Worm (Caenorhabditis elegans) whole organism, L2 larva: Measurements from ENCODE around the gene srr-9.
A peak's percentile ranks its signal among the peaks of the same experiment; 100 is the strongest.

Experiments used
- F13H6.1 ChIP-seq: sonication (generic microtip); optimal IDR thresholded peaks from 2 replicates; lab custom pipeline; 2016; ENCODE audit warnings: missing genetic modification characterization, missing compliant biosample characterization
- R02D3.7 ChIP-seq: fragments of 150-350 bp; optimal IDR thresholded peaks from 2 replicates; lab custom pipeline; 2014; ENCODE audit warnings: missing biosample characterization, missing genetic modification characterization
- Y55F3AM.14 ChIP-seq: fragments of 200-800 bp; sonication (Bioruptor generic); optimal IDR thresholded peaks from 2 replicates; lab custom pipeline; 2018; ENCODE audit warnings: mild to moderate bottlenecking, missing genetic modification characterization, missing compliant biosample characterization
- alr-1 ChIP-seq: fragments of 150-350 bp; optimal IDR thresholded peaks from 2 replicates; lab custom pipeline; 2014; ENCODE audit warnings: missing biosample characterization, missing genetic modification characterization
- aly-2 ChIP-seq: fragments of 150-350 bp; optimal IDR thresholded peaks from 2 replicates; lab custom pipeline; 2014; ENCODE audit warnings: missing biosample characterization, missing genetic modification characterization
- ama-1 ChIP-seq: fragments of 150-350 bp; optimal IDR thresholded peaks from 2 replicates; lab custom pipeline; 2018; ENCODE audit warnings: inconsistent platforms
- blmp-1 ChIP-seq: sonication (generic microtip); optimal IDR thresholded peaks from 2 replicates; lab custom pipeline; 2017; ENCODE audit warnings: missing genetic modification characterization, mild to moderate bottlenecking, missing compliant biosample characterization, antibody characterized with exemption, moderate library complexity; ENCODE audit not compliant: insufficient read depth
- ceh-16 ChIP-seq: fragments of 150-350 bp; optimal IDR thresholded peaks from 2 replicates; lab custom pipeline; 2014; ENCODE audit warnings: missing biosample characterization, missing genetic modification characterization
- ceh-82 ChIP-seq: fragments of 150-350 bp; optimal IDR thresholded peaks from 2 replicates; lab custom pipeline; 2014; ENCODE audit warnings: missing biosample characterization, missing genetic modification characterization
- crh-2 ChIP-seq: sonication (generic microtip); optimal IDR thresholded peaks from 2 replicates; lab custom pipeline; 2017; ENCODE audit warnings: missing biosample characterization, missing genetic modification characterization
- dmd-4 ChIP-seq: sonication (generic microtip); optimal IDR thresholded peaks from 2 replicates; lab custom pipeline; 2017; ENCODE audit warnings: missing biosample characterization, missing genetic modification characterization
- egl-27 ChIP-seq: sonication (generic microtip); optimal IDR thresholded peaks from 3 replicates; lab custom pipeline; 2017; ENCODE audit warnings: missing biosample characterization, missing genetic modification reagents, missing genetic modification characterization
- elt-3 ChIP-seq: sonication (generic microtip); optimal IDR thresholded peaks from 2 replicates; lab custom pipeline; 2017; ENCODE audit warnings: missing biosample characterization, missing genetic modification characterization
- fos-1 ChIP-seq: fragments of 150-350 bp; optimal IDR thresholded peaks from 2 replicates; lab custom pipeline; 2014; ENCODE audit warnings: missing biosample characterization, missing genetic modification characterization
- gmeb-1 ChIP-seq: fragments of 150-350 bp; optimal IDR thresholded peaks from 2 replicates; lab custom pipeline; 2014; ENCODE audit warnings: missing biosample characterization, missing genetic modification characterization
- lin-11 ChIP-seq: fragments of 150-350 bp; sonication (generic microtip); optimal IDR thresholded peaks from 2 replicates; lab custom pipeline; 2014; ENCODE audit warnings: missing biosample characterization, missing genetic modification characterization, inconsistent platforms, mixed read lengths
- lin-13 ChIP-seq: fragments of 150-350 bp; optimal IDR thresholded peaks from 2 replicates; lab custom pipeline; 2014; ENCODE audit warnings: missing biosample characterization, missing genetic modification reagents, missing genetic modification characterization
- lin-39 ChIP-seq: fragments of 150-350 bp; optimal IDR thresholded peaks from 2 replicates; lab custom pipeline; 2014; ENCODE audit warnings: missing biosample characterization, missing genetic modification reagents, missing genetic modification characterization
- lsy-2 ChIP-seq, 2 experiments: fragments of 150-350 bp in 1 of 2; sonication (generic microtip) in 1 of 2; optimal IDR thresholded peaks; 2 replicates each; lab custom pipeline; 2014 to 2017; ENCODE audit warnings: missing biosample characterization in 2 of 2, missing genetic modification characterization in 2 of 2
- mab-5 ChIP-seq: fragments of 150-350 bp; optimal IDR thresholded peaks from 2 replicates; lab custom pipeline; 2014; ENCODE audit warnings: missing biosample characterization, missing genetic modification characterization
- mbf-1 ChIP-seq: sonication (generic microtip); optimal IDR thresholded peaks from 2 replicates; lab custom pipeline; 2017; ENCODE audit warnings: missing biosample characterization, missing genetic modification characterization
- mdl-1 ChIP-seq, 2 experiments: fragments of 150-350 bp in 1 of 2; sonication (generic microtip) in 1 of 2; optimal IDR thresholded peaks; 2 replicates each; lab custom pipeline; 2017; ENCODE audit warnings: missing biosample characterization in 2 of 2, missing genetic modification characterization in 2 of 2
- nhr-11 ChIP-seq: fragments of 150-350 bp; optimal IDR thresholded peaks from 2 replicates; lab custom pipeline; 2014; ENCODE audit warnings: missing biosample characterization, missing genetic modification characterization
- nhr-12 ChIP-seq: fragments of 150-350 bp; optimal IDR thresholded peaks from 2 replicates; lab custom pipeline; 2014; ENCODE audit warnings: missing biosample characterization, missing genetic modification characterization
- nhr-21 ChIP-seq: fragments of 150-350 bp; optimal IDR thresholded peaks from 2 replicates; lab custom pipeline; 2014; ENCODE audit warnings: missing biosample characterization, missing genetic modification characterization
- nhr-237 ChIP-seq: fragments of 150-350 bp; optimal IDR thresholded peaks from 2 replicates; lab custom pipeline; 2014; ENCODE audit warnings: missing biosample characterization, missing genetic modification characterization
- nhr-25 ChIP-seq: fragments of 150-350 bp; sonication (generic microtip); optimal IDR thresholded peaks from 3 replicates; lab custom pipeline; 2014; ENCODE audit warnings: missing biosample characterization, missing genetic modification characterization
- nhr-6 ChIP-seq: fragments of 150-350 bp; optimal IDR thresholded peaks from 2 replicates; lab custom pipeline; 2014; ENCODE audit warnings: missing biosample characterization, missing genetic modification characterization
- nhr-77 ChIP-seq: fragments of 150-350 bp; optimal IDR thresholded peaks from 2 replicates; lab custom pipeline; 2014; ENCODE audit warnings: missing biosample characterization, missing genetic modification characterization
- peb-1 ChIP-seq: fragments of 150-350 bp; optimal IDR thresholded peaks from 2 replicates; lab custom pipeline; 2014; ENCODE audit warnings: missing biosample characterization, missing genetic modification characterization
- sma-9 ChIP-seq, 2 experiments: fragments of 150-350 bp in 1 of 2; sonication (generic microtip) in 1 of 2; optimal IDR thresholded peaks; 2 replicates each; lab custom pipeline; 2014 to 2016; ENCODE audit warnings: missing genetic modification characterization in 2 of 2, mild to moderate bottlenecking in 1 of 2, missing biosample characterization in 1 of 2, missing compliant biosample characterization in 1 of 2, missing genetic modification reagents in 1 of 2, moderate library complexity in 1 of 2
- snpc-4 ChIP-seq: fragments of 150-350 bp; optimal IDR thresholded peaks from 2 replicates; lab custom pipeline; 2014; ENCODE audit warnings: missing biosample characterization, missing genetic modification characterization
- unc-39 ChIP-seq: fragments of 150-350 bp; optimal IDR thresholded peaks from 2 replicates; lab custom pipeline; 2014; ENCODE audit warnings: missing biosample characterization, missing genetic modification characterization
- unc-55 ChIP-seq: fragments of 150-350 bp; sonication (generic microtip); optimal IDR thresholded peaks from 3 replicates; lab custom pipeline; 2014; ENCODE audit warnings: missing biosample characterization, missing genetic modification reagents, missing genetic modification characterization
- unc-62 ChIP-seq: fragments of 150-350 bp; optimal IDR thresholded peaks from 2 replicates; lab custom pipeline; 2014; ENCODE audit warnings: missing biosample characterization, missing genetic modification reagents, missing genetic modification characterization
- zag-1 ChIP-seq: fragments of 150-350 bp; optimal IDR thresholded peaks from 2 replicates; lab custom pipeline; 2014; ENCODE audit warnings: missing biosample characterization, missing genetic modification characterization
- ztf-1 ChIP-seq: fragments of 200-800 bp; sonication (Bioruptor generic); conservative IDR thresholded peaks from 2 replicates; pipeline ENCODE4 v1.3.6; 2022; ENCODE audit warnings: missing genetic modification characterization, missing compliant biosample characterization
- ztf-11 ChIP-seq: sonication (generic microtip); optimal IDR thresholded peaks from 2 replicates; lab custom pipeline; 2017; ENCODE audit warnings: missing biosample characterization, missing genetic modification characterization

srr-9 gene

ce11 chrV:7745386-7745785 is 7.6 kb downstream of the srr-9 start:
- TF ChIP-seq zag-1 (tag; lab: Kevin White, UChicago) = no peak
- no peak for TF ChIP-seq mab-5 (tag; lab: Kevin White, UChicago)
- no peak for TF ChIP-seq unc-39 (tag; lab: Kevin White, UChicago)
- TF ChIP-seq nhr-12 (tag; lab: Kevin White, UChicago) = no peak
- TF ChIP-seq F13H6.1 (tag; lab: Kevin White, UChicago) = no peak
- no peak for TF ChIP-seq sma-9 (GFP tag; optimal IDR thresholded peaks at IDR 0.05; lab: Kevin White, UChicago)
- no peak for TF ChIP-seq sma-9 (tag; optimal IDR thresholded peaks at IDR 0.05; lab: Kevin White, UChicago)
- TF ChIP-seq fos-1 (tag; lab: Kevin White, UChicago) = no peak
- TF ChIP-seq lin-13 (GFP tag; lab: Kevin White, UChicago) = no peak
- no peak for TF ChIP-seq unc-55
- no peak for TF ChIP-seq ama-1
- TF ChIP-seq ztf-1 = no peak
- no peak for TF ChIP-seq mbf-1 (tag; lab: Kevin White, UChicago)
- no peak for TF ChIP-seq unc-62 (GFP tag; lab: Kevin White, UChicago)
- no peak for TF ChIP-seq gmeb-1 (tag; lab: Kevin White, UChicago)
- no peak for TF ChIP-seq ceh-16
- no peak for TF ChIP-seq egl-27 (tag; lab: Kevin White, UChicago)
- no peak for TF ChIP-seq snpc-4 (tag; lab: Kevin White, UChicago)
- TF ChIP-seq, all 48 proteins: peak for 0

- no peak for TF ChIP-seq egl-27 (tag; lab: Kevin White, UChicago)
- peak; percentile 7 for TF ChIP-seq sma-9 (GFP tag; optimal IDR thresholded peaks at IDR 0.05; lab: Kevin White, UChicago)
- no peak for TF ChIP-seq sma-9 (tag; optimal IDR thresholded peaks at IDR 0.05; lab: Kevin White, UChicago)
- no peak for TF ChIP-seq fos-1 (tag; lab: Kevin White, UChicago)
- peak; percentile 14 for TF ChIP-seq F13H6.1 (tag; lab: Kevin White, UChicago)
- no peak for TF ChIP-seq mbf-1 (tag; lab: Kevin White, UChicago)
- TF ChIP-seq nhr-25 (tag; lab: Kevin White, UChicago) = no peak
- no peak for TF ChIP-seq ceh-16
- no peak for TF ChIP-seq dmd-4 (tag; lab: Kevin White, UChicago)
- TF ChIP-seq unc-55 = peak; percentile 1
- no peak for TF ChIP-seq nhr-11
- TF ChIP-seq mdl-1 (tag; optimal IDR thresholded peaks at IDR 0.05; lab: Kevin White, UChicago) = no peak
- TF ChIP-seq zag-1 (tag; lab: Kevin White, UChicago) = no peak
- no peak for TF ChIP-seq nhr-6
- TF ChIP-seq crh-2 = no peak
- no peak for TF ChIP-seq nhr-77
These were observed 8.1 kb downstream of the srr-9 start for ce11 chrV:7745903-7746302.

DNA sequence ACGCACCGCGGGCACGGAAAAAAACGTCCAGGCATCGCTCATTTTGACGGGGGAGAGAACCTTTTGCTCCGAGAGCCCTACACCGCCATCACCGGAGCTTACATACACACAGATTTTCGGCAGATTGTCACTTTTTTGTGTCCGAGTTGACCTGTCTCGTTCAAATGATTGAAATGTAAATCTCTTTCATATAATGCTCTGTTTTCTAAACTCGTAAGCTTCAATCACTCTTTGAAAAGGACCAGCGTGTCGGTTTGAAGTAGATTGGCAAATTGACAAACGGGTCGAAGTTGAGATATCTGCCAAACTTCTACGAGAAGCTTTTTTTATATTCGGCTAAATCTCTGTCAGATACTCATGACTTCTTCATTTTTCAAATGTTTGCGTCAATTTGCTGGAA is 9.3 kb downstream of the srr-9 start:
- TF ChIP-seq nhr-237 = no peak
- no peak for TF ChIP-seq peb-1 (tag; lab: Kevin White, UChicago)
- no peak for TF ChIP-seq dmd-4 (tag; lab: Kevin White, UChicago)
- no peak for TF ChIP-seq nhr-21 (tag; lab: Kevin White, UChicago)
- TF ChIP-seq ztf-1 = no peak
- no peak for TF ChIP-seq gmeb-1 (tag; lab: Kevin White, UChicago)
- no peak for TF ChIP-seq alr-1
- no peak for TF ChIP-seq unc-62 (GFP tag; lab: Kevin White, UChicago)
- TF ChIP-seq crh-2 = no peak
- no peak for TF ChIP-seq mab-5 (tag; lab: Kevin White, UChicago)
- no peak for TF ChIP-seq nhr-11

ce11 chrV:7747987-7748607 is 10.3 kb downstream of the srr-9 start:
- TF ChIP-seq peb-1 (tag; lab: Kevin White, UChicago) = no peak
- no peak for TF ChIP-seq ztf-11 (tag; lab: Kevin White, UChicago)
- TF ChIP-seq ceh-82 (tag; lab: Kevin White, UChicago) = no peak
- TF ChIP-seq nhr-77 = no peak
- no peak for TF ChIP-seq R02D3.7
- TF ChIP-seq crh-2 = no peak
- TF ChIP-seq blmp-1 = no peak

DNA sequence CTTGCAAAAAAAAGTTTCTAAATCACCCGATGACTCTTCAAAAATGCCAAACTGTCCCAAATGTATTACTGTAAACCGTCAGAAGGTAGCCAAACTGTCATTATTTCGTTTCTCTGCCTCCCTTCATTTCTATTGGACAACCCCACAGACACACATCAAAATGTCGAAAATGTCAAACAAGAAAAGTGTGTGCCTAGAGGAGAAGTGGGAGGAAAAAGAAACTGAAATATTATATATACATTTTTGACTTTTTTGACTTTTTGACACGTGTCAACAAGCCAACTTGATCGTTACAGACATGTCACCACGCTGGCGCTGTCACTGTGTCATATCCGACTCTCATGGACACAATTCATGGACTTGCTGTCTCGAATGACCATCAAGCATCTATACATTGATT is 11.9 kb downstream of the srr-9 start:
- TF ChIP-seq elt-3 (tag; lab: Kevin White, UChicago) = no peak
- no peak for TF ChIP-seq aly-2 (tag; lab: Kevin White, UChicago)
- no peak for TF ChIP-seq lsy-2 (tag; optimal IDR thresholded peaks at IDR 0.05; lab: Kevin White, UChicago)
- TF ChIP-seq lin-39 = no peak
- TF ChIP-seq ztf-11 (tag; lab: Kevin White, UChicago) = no peak
- no peak for TF ChIP-seq lin-11
- TF ChIP-seq ceh-16 = no peak
- TF ChIP-seq ama-1 = no peak
- no peak for TF ChIP-seq nhr-25 (tag; lab: Kevin White, UChicago)
- TF ChIP-seq nhr-11 = no peak
- no peak for TF ChIP-seq blmp-1
- TF ChIP-seq Y55F3AM.14 (GFP tag; lab: Kevin White, UChicago) = no peak
- TF ChIP-seq gmeb-1 (tag; lab: Kevin White, UChicago) = no peak
- no peak for TF ChIP-seq mab-5 (tag; lab: Kevin White, UChicago)
